Worm (Caenorhabditis elegans): Measurements from ENCODE around the gene F35G12.12.

F35G12.12 gene

DNA sequence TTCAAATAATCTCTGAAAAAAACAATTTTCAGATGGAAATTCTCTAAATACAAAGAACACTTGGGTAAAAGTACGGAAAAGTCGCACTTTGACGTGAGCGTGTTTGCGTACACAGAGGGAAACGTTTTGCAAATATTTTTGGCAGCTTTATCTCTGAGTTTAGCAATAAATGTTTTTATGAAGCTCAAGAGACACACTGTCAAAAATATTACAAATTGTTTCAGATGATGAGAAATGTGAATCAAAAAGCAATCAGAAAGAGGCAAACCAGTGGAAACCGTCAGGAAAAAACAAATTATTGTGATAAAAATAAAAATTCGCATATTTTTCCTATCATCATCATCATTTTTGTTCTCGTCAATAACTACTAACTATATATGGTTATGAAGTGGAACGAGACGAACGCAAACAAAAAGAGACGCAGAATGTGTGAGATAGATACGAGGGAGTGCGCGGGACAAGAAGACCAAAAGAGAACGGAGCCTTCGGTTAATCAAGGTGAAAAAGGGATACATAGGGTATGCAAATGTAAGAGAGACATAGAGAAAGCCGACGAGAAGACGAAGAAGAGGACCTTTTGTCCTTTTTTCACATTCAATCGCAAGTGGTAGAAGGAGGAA is 30.8 kb downstream of the F35G12.12 start, which contains the start of gene sel-2 (continued):
- no peak for TF ChIP-seq lin-15B (tag; optimal IDR thresholded peaks at IDR 0.05)
- TF ChIP-seq mef-2 (tag; optimal IDR thresholded peaks at IDR 0.05) = no peak
- no peak for TF ChIP-seq nhr-84 (tag; optimal IDR thresholded peaks at IDR 0.05)
- TF ChIP-seq sptf-1 (tag; optimal IDR thresholded peaks at IDR 0.05) = no peak
- no peak for TF ChIP-seq alr-1 (tag; optimal IDR thresholded peaks at IDR 0.05; ENCODE audit: borderline replicate concordance)
- peak; percentile 37 for TF ChIP-seq blmp-1 (tag; optimal IDR thresholded peaks at IDR 0.05)
- TF ChIP-seq ztf-4 (tag; optimal IDR thresholded peaks at IDR 0.05) = no peak
- TF ChIP-seq nhr-47 (tag; optimal IDR thresholded peaks at IDR 0.05) = no peak
- TF ChIP-seq snu-23 (GFP tag; optimal IDR thresholded peaks at IDR 0.05) = peak; percentile 40

- TF ChIP-seq C16A3.4 (tag; optimal IDR thresholded peaks at IDR 0.05) (no peak), lin-14 (GFP tag; optimal IDR thresholded peaks at IDR 0.05) (peak; percentile 11), blmp-1 (tag; optimal IDR thresholded peaks at IDR 0.05) (peak; percentile 91)
These were observed 34.5 kb downstream of the F35G12.12 start, which contains the start of gene lips-3 for ce11 chrIII:4616071-4616571. Gene lips-3, plus strand, starts transcription at chrIII:4616528.

DNA sequence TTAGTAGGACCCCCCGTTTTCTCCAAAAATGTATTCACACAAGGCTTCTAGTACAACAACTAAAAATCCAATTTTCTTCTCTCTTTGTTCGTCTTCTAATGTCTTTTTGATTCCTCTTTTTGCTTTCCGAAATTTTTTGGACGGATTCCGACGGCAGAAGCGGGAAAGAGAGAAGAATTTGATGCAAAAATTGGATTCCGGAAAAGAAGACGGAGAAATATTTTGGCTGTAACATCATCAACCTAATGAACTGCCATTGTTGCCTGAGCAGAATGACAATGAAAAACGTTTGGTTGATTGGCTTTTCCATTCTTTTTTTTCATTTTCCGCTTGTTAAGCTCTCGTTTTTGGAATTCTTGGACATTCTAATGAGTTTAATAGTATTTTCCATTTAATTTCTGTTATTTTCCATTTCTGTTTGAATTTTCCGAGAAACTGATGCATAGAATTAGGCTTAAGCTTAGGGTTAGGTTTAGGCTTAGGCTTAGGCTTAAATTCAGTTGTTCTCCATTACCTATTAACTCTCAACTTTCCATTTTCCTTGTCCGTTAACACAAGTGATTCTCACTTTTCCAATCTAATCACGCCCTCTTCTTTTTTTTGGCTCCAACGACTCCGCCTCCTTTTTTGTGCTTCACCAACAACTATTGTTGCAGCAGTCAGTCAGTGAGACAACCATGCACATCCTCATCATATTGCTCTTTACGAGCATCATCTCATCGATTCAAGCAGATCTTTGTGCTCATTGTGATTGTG is 41.0 kb downstream of the F35G12.12 start, which contains the start of gene lron-5:
lron-5 (plus strand) TSS at position 655 of the 756 bp plus-strand sequence.
- no peak for TF ChIP-seq zip-4 (GFP tag; optimal IDR thresholded peaks at IDR 0.05)
- TF ChIP-seq hpl-2 (GFP tag; optimal IDR thresholded peaks at IDR 0.05) = no peak
- TF ChIP-seq lin-14 (GFP tag; optimal IDR thresholded peaks at IDR 0.05) = peak; percentile 48
- no peak for TF ChIP-seq jun-1 (tag; optimal IDR thresholded peaks at IDR 0.05)
- no peak for TF ChIP-seq hlh-17 (GFP tag; optimal IDR thresholded peaks at IDR 0.05; ENCODE audit: borderline replicate concordance)
- TF ChIP-seq ces-1 (GFP tag; optimal IDR thresholded peaks at IDR 0.05) = no peak
- no peak for TF ChIP-seq lsy-2 (tag; optimal IDR thresholded peaks at IDR 0.05)
- TF ChIP-seq egl-13 (tag; optimal IDR thresholded peaks at IDR 0.05) = no peak
- no peak for TF ChIP-seq efl-3 (GFP tag; optimal IDR thresholded peaks at IDR 0.05)
- TF ChIP-seq pax-3 (tag; optimal IDR thresholded peaks at IDR 0.05) = no peak
- TF ChIP-seq Y116A8C.19 (tag; optimal IDR thresholded peaks at IDR 0.05; ENCODE audit: borderline replicate concordance) = no peak
- no peak for TF ChIP-seq lin-35 (GFP tag; optimal IDR thresholded peaks at IDR 0.05)
- TF ChIP-seq dsc-1 (tag; optimal IDR thresholded peaks at IDR 0.05) = no peak
- TF ChIP-seq fkh-10 (GFP tag; optimal IDR thresholded peaks at IDR 0.05) = peak; percentile 46
- TF ChIP-seq elt-3 (tag; optimal IDR thresholded peaks at IDR 0.05) = no peak
- TF ChIP-seq hlh-4 (tag; optimal IDR thresholded peaks at IDR 0.05) = no peak
- TF ChIP-seq lin-39 (tag; optimal IDR thresholded peaks at IDR 0.05) = no peak

ce11 chrIII:4626148-4626922 is 44.7 kb downstream of the F35G12.12 start:
- TF ChIP-seq lin-14 (GFP tag; optimal IDR thresholded peaks at IDR 0.05) (peak; percentile 62), nhr-76 (tag; optimal IDR thresholded peaks at IDR 0.05) (no peak), sptf-1 (tag; optimal IDR thresholded peaks at IDR 0.05) (no peak), mab-9 (GFP tag; IDR thresholded peaks at IDR 0.05) (peak; percentile 49; the same call in 1 of the 2 replicates), nhr-77 (tag; optimal IDR thresholded peaks at IDR 0.05) (no peak), fkh-10 (GFP tag; optimal IDR thresholded peaks at IDR 0.05) (peak; percentile 78), unc-30 (tag; optimal IDR thresholded peaks at IDR 0.05) (no peak)
